Worm (Caenorhabditis elegans) whole organism, mixed stage, embryonic: ENCODE results near the gene C43H6.6.

Experiments used
- M03D4.4 ChIP-seq: sonication (generic microtip); optimal IDR thresholded peaks from 2 replicates; lab custom pipeline; 2017; ENCODE audit warnings: mild to moderate bottlenecking, missing genetic modification characterization, missing compliant biosample characterization
- bed-3 ChIP-seq: fragments of 200-800 bp; sonication (Bioruptor generic); optimal IDR thresholded peaks from 3 replicates; lab custom pipeline; 2018; ENCODE audit warnings: mild to moderate bottlenecking, missing genetic modification characterization, moderate library complexity, missing compliant biosample characterization
- blmp-1 ChIP-seq: fragments of 150-350 bp; optimal IDR thresholded peaks from 2 replicates; lab custom pipeline; 2014; ENCODE audit warnings: missing biosample characterization, missing genetic modification characterization
- ceh-39 ChIP-seq: fragments of 150-350 bp; optimal IDR thresholded peaks from 2 replicates; lab custom pipeline; 2014; ENCODE audit warnings: missing biosample characterization, missing genetic modification characterization
- ceh-43 ChIP-seq: fragments of 200-800 bp; sonication (Bioruptor generic); optimal IDR thresholded peaks from 2 replicates; lab custom pipeline; 2018; ENCODE audit warnings: mild to moderate bottlenecking, missing genetic modification characterization, moderate library complexity, missing compliant biosample characterization
- ceh-83 ChIP-seq: fragments of 200-800 bp; sonication (Bioruptor generic); optimal IDR thresholded peaks from 2 replicates; lab custom pipeline; 2018; ENCODE audit warnings: mild to moderate bottlenecking, missing genetic modification characterization, missing compliant biosample characterization
- cnd-1 ChIP-seq: fragments of 200-800 bp; sonication (Bioruptor generic); optimal IDR thresholded peaks from 2 replicates; lab custom pipeline; 2018; ENCODE audit warnings: mild to moderate bottlenecking, missing genetic modification characterization, missing compliant biosample characterization
- drap-1 ChIP-seq: fragments of 200-800 bp; sonication (Bioruptor generic); optimal IDR thresholded peaks from 3 replicates; lab custom pipeline; 2018; ENCODE audit warnings: mild to moderate bottlenecking, missing genetic modification characterization, missing compliant biosample characterization
- elt-1 ChIP-seq: sonication (generic microtip); optimal IDR thresholded peaks from 2 replicates; lab custom pipeline; 2017; ENCODE audit warnings: missing genetic modification characterization, mild to moderate bottlenecking, missing compliant biosample characterization, antibody characterized with exemption, moderate library complexity, borderline replicate concordance; ENCODE audit not compliant: insufficient read depth
- elt-3 ChIP-seq: fragments of 150-350 bp; optimal IDR thresholded peaks from 2 replicates; lab custom pipeline; 2014; ENCODE audit warnings: missing biosample characterization, missing genetic modification characterization
- flh-1 ChIP-seq: fragments of 200-800 bp; sonication (Bioruptor generic); optimal IDR thresholded peaks from 2 replicates; lab custom pipeline; 2018; ENCODE audit warnings: mild to moderate bottlenecking, missing genetic modification characterization, moderate library complexity, missing compliant biosample characterization
- ham-2 ChIP-seq: fragments of 200-800 bp; sonication (Bioruptor generic); optimal IDR thresholded peaks from 2 replicates; lab custom pipeline; 2018; ENCODE audit warnings: mild to moderate bottlenecking, missing genetic modification characterization, missing compliant biosample characterization
- hlh-1 ChIP-seq: fragments of 150-350 bp; optimal IDR thresholded peaks from 2 replicates; lab custom pipeline; 2014; ENCODE audit warnings: missing biosample characterization, missing genetic modification reagents, missing genetic modification characterization
- lin-13 ChIP-seq: fragments of 150-350 bp; optimal IDR thresholded peaks from 2 replicates; lab custom pipeline; 2014; ENCODE audit warnings: missing biosample characterization, missing genetic modification characterization
- lin-32 ChIP-seq: fragments of 200-800 bp; sonication (Bioruptor generic); optimal IDR thresholded peaks from 2 replicates; lab custom pipeline; 2018; ENCODE audit warnings: mild to moderate bottlenecking, missing genetic modification characterization, missing compliant biosample characterization
- mab-5 ChIP-seq: fragments of 150-350 bp; optimal IDR thresholded peaks from 2 replicates; lab custom pipeline; 2014; ENCODE audit warnings: missing biosample characterization, missing genetic modification characterization
- mep-1 ChIP-seq: fragments of 150-350 bp; optimal IDR thresholded peaks from 2 replicates; lab custom pipeline; 2017; ENCODE audit warnings: missing biosample characterization, missing genetic modification reagents, missing genetic modification characterization, inconsistent platforms
- nhr-12 ChIP-seq: fragments of 150-350 bp; optimal IDR thresholded peaks from 2 replicates; lab custom pipeline; 2014; ENCODE audit warnings: missing biosample characterization, missing genetic modification characterization
- nhr-2 ChIP-seq: fragments of 150-350 bp; optimal IDR thresholded peaks from 2 replicates; lab custom pipeline; 2014; ENCODE audit warnings: missing biosample characterization, missing genetic modification characterization
- nhr-237 ChIP-seq: fragments of 150-350 bp; optimal IDR thresholded peaks from 2 replicates; lab custom pipeline; 2014; ENCODE audit warnings: missing biosample characterization, missing genetic modification characterization
- nhr-28 ChIP-seq: fragments of 150-350 bp; optimal IDR thresholded peaks from 2 replicates; lab custom pipeline; 2014; ENCODE audit warnings: missing biosample characterization, missing genetic modification characterization
- nhr-76 ChIP-seq: sonication (generic microtip); optimal IDR thresholded peaks from 2 replicates; lab custom pipeline; 2017; ENCODE audit warnings: missing biosample characterization, missing genetic modification characterization
- pha-4 ChIP-seq: fragments of 150-350 bp; optimal IDR thresholded peaks from 2 replicates; lab custom pipeline; 2018; ENCODE audit warnings: missing biosample characterization, missing genetic modification reagents, missing genetic modification characterization
- sem-2 ChIP-seq: fragments of 200-800 bp; sonication (Bioruptor generic); optimal IDR thresholded peaks from 2 replicates; lab custom pipeline; 2018; ENCODE audit warnings: mild to moderate bottlenecking, missing genetic modification characterization, missing compliant biosample characterization
- snpc-4 ChIP-seq: fragments of 150-350 bp; optimal IDR thresholded peaks from 2 replicates; lab custom pipeline; 2014; ENCODE audit warnings: missing biosample characterization, missing genetic modification characterization
- sptf-1 ChIP-seq: sonication (generic microtip); optimal IDR thresholded peaks from 2 replicates; lab custom pipeline; 2017; ENCODE audit warnings: mild to moderate bottlenecking, missing genetic modification characterization, moderate library complexity, missing compliant biosample characterization
- tbx-8 ChIP-seq: fragments of 200-800 bp; sonication (Bioruptor generic); optimal IDR thresholded peaks from 2 replicates; lab custom pipeline; 2018; ENCODE audit warnings: mild to moderate bottlenecking, missing genetic modification characterization, moderate library complexity, missing compliant biosample characterization
- unc-120 ChIP-seq: sonication (generic microtip); optimal IDR thresholded peaks from 2 replicates; lab custom pipeline; 2017; ENCODE audit warnings: missing genetic modification characterization, missing compliant biosample characterization; ENCODE audit not compliant: poor library complexity, severe bottlenecking
- unc-39 ChIP-seq: fragments of 150-350 bp; optimal IDR thresholded peaks from 2 replicates; lab custom pipeline; 2014; ENCODE audit warnings: missing biosample characterization, missing genetic modification characterization
- unc-62 ChIP-seq: fragments of 150-350 bp; optimal IDR thresholded peaks from 2 replicates; lab custom pipeline; 2014; ENCODE audit warnings: missing biosample characterization, missing genetic modification reagents, missing genetic modification characterization
- zip-8 ChIP-seq: fragments of 150-350 bp; optimal IDR thresholded peaks from 2 replicates; lab custom pipeline; 2014; ENCODE audit warnings: missing biosample characterization, missing genetic modification characterization
- ztf-11 ChIP-seq: fragments of 150-350 bp; optimal IDR thresholded peaks from 2 replicates; lab custom pipeline; 2014; ENCODE audit warnings: missing biosample characterization, missing genetic modification characterization

Gene C43H6.6

ce11 chrX:2439728-2440127 lies 44.6 kb downstream of the C43H6.6 start:
- no peak for TF ChIP-seq elt-3 (tag; lab: Kevin White, UChicago)
- no peak for TF ChIP-seq mep-1 (tag; lab: Kevin White, UChicago)
- TF ChIP-seq lin-13 (tag; lab: Kevin White, UChicago): no peak
- TF ChIP-seq blmp-1 (tag; lab: Kevin White, UChicago): no peak
- TF ChIP-seq ztf-11 (tag; lab: Kevin White, UChicago): no peak
- no peak for TF ChIP-seq nhr-2 (tag; lab: Kevin White, UChicago)
- TF ChIP-seq, all 35 proteins: peak for 0

ce11 chrX:2441163-2441562 lies 46.1 kb downstream of the C43H6.6 start:
- no peak for TF ChIP-seq bed-3 (GFP tag; lab: Kevin White, UChicago)
- TF ChIP-seq drap-1 (GFP tag; lab: Kevin White, UChicago): no peak
- TF ChIP-seq unc-62 (GFP tag; lab: Kevin White, UChicago): no peak
- no peak for TF ChIP-seq nhr-2 (tag; lab: Kevin White, UChicago)
- TF ChIP-seq mab-5 (tag; lab: Kevin White, UChicago): no peak
- no peak for TF ChIP-seq ham-2 (GFP tag; lab: Kevin White, UChicago)
- no peak for TF ChIP-seq ceh-43 (GFP tag; lab: Kevin White, UChicago)
- TF ChIP-seq elt-3 (tag; lab: Kevin White, UChicago): no peak
- no peak for TF ChIP-seq nhr-237 (tag; lab: Kevin White, UChicago)
- TF ChIP-seq lin-13 (tag; lab: Kevin White, UChicago): no peak
- TF ChIP-seq blmp-1 (tag; lab: Kevin White, UChicago): no peak
- no peak for TF ChIP-seq flh-1
- no peak for TF ChIP-seq M03D4.4
- no peak for TF ChIP-seq mep-1 (tag; lab: Kevin White, UChicago)
- no peak for TF ChIP-seq ztf-11 (tag; lab: Kevin White, UChicago)

- TF ChIP-seq nhr-237 (tag; lab: Kevin White, UChicago) (no peak), ham-2 (GFP tag; lab: Kevin White, UChicago) (no peak), sptf-1 (tag; lab: Kevin White, UChicago) (no peak), sem-2 (GFP tag; lab: Kevin White, UChicago) (no peak), nhr-12 (tag; lab: Kevin White, UChicago) (no peak), lin-32 (GFP tag; lab: Kevin White, UChicago) (no peak), ceh-83 (GFP tag; lab: Kevin White, UChicago) (no peak), cnd-1 (no peak), tbx-8 (GFP tag; lab: Kevin White, UChicago) (no peak), ceh-39 (no peak), zip-8 (tag; lab: Kevin White, UChicago) (no peak), hlh-1 (tag; lab: Kevin White, UChicago) (no peak), lin-13 (tag; lab: Kevin White, UChicago) (no peak)
Observed at ce11 chrX:2443304-2443703, 48.2 kb downstream of the C43H6.6 start, which contains the start of gene T07D1.3. TSS of gene T07D1.3 (minus strand) at chrX:2443404.

ce11 chrX:2446185-2446584 lies 51.1 kb downstream of the C43H6.6 start:
- TF ChIP-seq hlh-1 (tag; lab: Kevin White, UChicago) (no peak), mep-1 (tag; lab: Kevin White, UChicago) (no peak)

ce11 chrX:2447214-2447613 lies 52.1 kb downstream of the C43H6.6 start:
- no peak for TF ChIP-seq sptf-1 (tag; lab: Kevin White, UChicago)
- TF ChIP-seq unc-39: no peak
- no peak for TF ChIP-seq unc-62 (GFP tag; lab: Kevin White, UChicago)
- no peak for TF ChIP-seq zip-8 (tag; lab: Kevin White, UChicago)
- no peak for TF ChIP-seq nhr-28 (tag; lab: Kevin White, UChicago)
- no peak for TF ChIP-seq lin-13 (tag; lab: Kevin White, UChicago)
- TF ChIP-seq pha-4 (tag; lab: Kevin White, UChicago): no peak
- TF ChIP-seq ceh-43 (GFP tag; lab: Kevin White, UChicago): no peak
- TF ChIP-seq mep-1 (tag; lab: Kevin White, UChicago): no peak
- no peak for TF ChIP-seq ztf-11 (tag; lab: Kevin White, UChicago)
- no peak for TF ChIP-seq cnd-1
- TF ChIP-seq snpc-4 (tag; lab: Kevin White, UChicago): no peak
- TF ChIP-seq ham-2 (GFP tag; lab: Kevin White, UChicago): no peak
- TF ChIP-seq hlh-1 (tag; lab: Kevin White, UChicago): no peak
- TF ChIP-seq elt-1 (tag; lab: Kevin White, UChicago): no peak
- TF ChIP-seq unc-120 (tag; lab: Kevin White, UChicago): no peak
- TF ChIP-seq nhr-76: no peak
